Fruit fly (Drosophila melanogaster) whole organism, prepupa: ENCODE data around the gene CG44476.

ENCODE experiments used
- Blimp-1 ChIP-seq: fragments of 200-800 bp; sonication (Bioruptor generic); optimal IDR thresholded peaks from 3 replicates; lab custom pipeline; 2017; ENCODE audit warnings: missing biosample characterization, missing genetic modification characterization, mild to moderate bottlenecking, moderate library complexity, missing genetic modification reagents
- CG10631 ChIP-seq: fragments of 200-800 bp; sonication (Bioruptor generic); optimal IDR thresholded peaks from 2 replicates; lab custom pipeline; 2016; ENCODE audit warnings: missing biosample characterization, missing genetic modification characterization
- CG11294 ChIP-seq: fragments of 200-800 bp; sonication (Bioruptor generic); IDR thresholded peaks from 2 replicates; pipeline ENCODE4 v1.3.6; 2022; ENCODE audit warnings: missing biosample characterization, missing genetic modification characterization
- CG11902 ChIP-seq: fragments of 200-800 bp; sonication (Bioruptor generic); optimal IDR thresholded peaks from 3 replicates; lab custom pipeline; 2016; ENCODE audit warnings: missing biosample characterization, missing genetic modification characterization
- CG16779 ChIP-seq: fragments of 200-800 bp; sonication (Bioruptor generic); optimal IDR thresholded peaks from 3 replicates; lab custom pipeline; 2017; ENCODE audit warnings: missing biosample characterization, mild to moderate bottlenecking, missing genetic modification characterization
- CG31627 ChIP-seq: fragments of 200-800 bp; sonication (Bioruptor generic); optimal IDR thresholded peaks from 3 replicates; lab custom pipeline; 2016; ENCODE audit warnings: missing biosample characterization, missing genetic modification characterization
- CG34406 ChIP-seq: fragments of 200-800 bp; sonication (Bioruptor generic); optimal IDR thresholded peaks from 3 replicates; lab custom pipeline; 2016; ENCODE audit warnings: missing biosample characterization, missing genetic modification characterization
- CG3919 ChIP-seq: fragments of 200-800 bp; sonication (Bioruptor generic); optimal IDR thresholded peaks from 3 replicates; lab custom pipeline; 2016; ENCODE audit warnings: missing biosample characterization, missing genetic modification characterization
- CG6163 ChIP-seq: fragments of 200-800 bp; sonication (Bioruptor generic); IDR thresholded peaks from 3 replicates; pipeline ENCODE4 v1.3.6; 2022; ENCODE audit warnings: missing biosample characterization, missing genetic modification characterization
- CG6792 ChIP-seq: fragments of 200-800 bp; sonication (Bioruptor generic); optimal IDR thresholded peaks from 3 replicates; lab custom pipeline; 2016; ENCODE audit warnings: missing biosample characterization, missing genetic modification characterization
- CG6808 ChIP-seq: fragments of 200-800 bp; sonication (Bioruptor generic); optimal IDR thresholded peaks from 3 replicates; lab custom pipeline; 2017; ENCODE audit warnings: missing biosample characterization, missing genetic modification characterization, mild to moderate bottlenecking, moderate library complexity, missing genetic modification reagents
- CG7368 ChIP-seq: fragments of 200-800 bp; sonication (Bioruptor generic); optimal IDR thresholded peaks from 3 replicates; lab custom pipeline; 2016; ENCODE audit warnings: missing biosample characterization, missing genetic modification characterization
- CG8632 ChIP-seq: fragments of 200-800 bp; sonication (Bioruptor generic); optimal IDR thresholded peaks from 3 replicates; lab custom pipeline; 2016; ENCODE audit warnings: missing biosample characterization, missing genetic modification characterization
- CG9139 ChIP-seq: fragments of 200-800 bp; sonication (Bioruptor generic); optimal IDR thresholded peaks from 3 replicates; lab custom pipeline; 2017; ENCODE audit warnings: missing biosample characterization, mild to moderate bottlenecking, missing genetic modification characterization
- Eip75B ChIP-seq: fragments of 200-800 bp; sonication (Bioruptor generic); optimal IDR thresholded peaks from 3 replicates; lab custom pipeline; 2016; ENCODE audit warnings: missing biosample characterization, missing genetic modification characterization
- Ets21C ChIP-seq: fragments of 200-800 bp; sonication (Bioruptor generic); optimal IDR thresholded peaks from 3 replicates; lab custom pipeline; 2016; ENCODE audit warnings: missing biosample characterization, missing genetic modification characterization
- Ets96B ChIP-seq: fragments of 200-800 bp; optimal IDR thresholded peaks from 2 replicates; lab custom pipeline; 2019; ENCODE audit warnings: missing biosample characterization, mild to moderate bottlenecking, missing genetic modification characterization, moderate library complexity
- Hr39 ChIP-seq: fragments of 200-800 bp; sonication (Bioruptor generic); optimal IDR thresholded peaks from 2 replicates; lab custom pipeline; 2016; ENCODE audit warnings: missing biosample characterization, missing genetic modification characterization
- Lpt ChIP-seq: fragments of 200-800 bp; sonication (Bioruptor generic); optimal IDR thresholded peaks from 3 replicates; lab custom pipeline; 2016; ENCODE audit warnings: missing biosample characterization, missing genetic modification characterization
- Met ChIP-seq: fragments of 200-800 bp; sonication (Bioruptor generic); optimal IDR thresholded peaks from 3 replicates; lab custom pipeline; 2016; ENCODE audit warnings: missing biosample characterization, missing genetic modification characterization
- Sox15 ChIP-seq: fragments of 200-800 bp; sonication (Bioruptor generic); optimal IDR thresholded peaks from 3 replicates; lab custom pipeline; 2016; ENCODE audit warnings: missing biosample characterization, missing genetic modification characterization
- achi ChIP-seq: fragments of 200-800 bp; sonication (Bioruptor generic); optimal IDR thresholded peaks from 3 replicates; lab custom pipeline; 2016; ENCODE audit warnings: missing biosample characterization, missing genetic modification characterization
- cyc ChIP-seq: fragments of 200-800 bp; sonication (Bioruptor generic); optimal IDR thresholded peaks from 3 replicates; lab custom pipeline; 2016; ENCODE audit warnings: missing biosample characterization, missing genetic modification characterization
- dac ChIP-seq: fragments of 200-800 bp; sonication (Bioruptor generic); optimal IDR thresholded peaks from 2 replicates; lab custom pipeline; 2017; ENCODE audit warnings: missing biosample characterization, mild to moderate bottlenecking, missing genetic modification characterization
- eg ChIP-seq: fragments of 200-800 bp; sonication (Bioruptor generic); IDR thresholded peaks from 3 replicates; pipeline ENCODE4 v1.3.6; 2022; ENCODE audit warnings: missing biosample characterization, missing genetic modification characterization
- esn ChIP-seq: fragments of 200-800 bp; sonication (Bioruptor generic); optimal IDR thresholded peaks from 2 replicates; lab custom pipeline; 2016; ENCODE audit warnings: missing biosample characterization, mild to moderate bottlenecking, missing genetic modification characterization, moderate library complexity
- fd59A ChIP-seq: fragments of 200-800 bp; sonication (Bioruptor generic); optimal IDR thresholded peaks from 2 replicates; lab custom pipeline; 2017; ENCODE audit warnings: missing biosample characterization, mild to moderate bottlenecking, missing genetic modification characterization, missing genetic modification reagents
- fkh ChIP-seq: fragments of 200-800 bp; sonication (Bioruptor generic); optimal IDR thresholded peaks from 3 replicates; lab custom pipeline; 2017; ENCODE audit warnings: missing biosample characterization, mild to moderate bottlenecking, missing genetic modification characterization, moderate library complexity
- net ChIP-seq: fragments of 200-800 bp; sonication (Bioruptor generic); optimal IDR thresholded peaks from 3 replicates; lab custom pipeline; 2016; ENCODE audit warnings: missing biosample characterization, missing genetic modification characterization
- pdm3 ChIP-seq: fragments of 200-800 bp; sonication (Bioruptor generic); optimal IDR thresholded peaks from 3 replicates; lab custom pipeline; 2016; ENCODE audit warnings: missing biosample characterization, missing genetic modification characterization
- topi ChIP-seq: fragments of 200-800 bp; sonication (Bioruptor generic); optimal IDR thresholded peaks from 3 replicates; lab custom pipeline; 2016; ENCODE audit warnings: missing biosample characterization, missing genetic modification characterization

CG44476 gene

DNA sequence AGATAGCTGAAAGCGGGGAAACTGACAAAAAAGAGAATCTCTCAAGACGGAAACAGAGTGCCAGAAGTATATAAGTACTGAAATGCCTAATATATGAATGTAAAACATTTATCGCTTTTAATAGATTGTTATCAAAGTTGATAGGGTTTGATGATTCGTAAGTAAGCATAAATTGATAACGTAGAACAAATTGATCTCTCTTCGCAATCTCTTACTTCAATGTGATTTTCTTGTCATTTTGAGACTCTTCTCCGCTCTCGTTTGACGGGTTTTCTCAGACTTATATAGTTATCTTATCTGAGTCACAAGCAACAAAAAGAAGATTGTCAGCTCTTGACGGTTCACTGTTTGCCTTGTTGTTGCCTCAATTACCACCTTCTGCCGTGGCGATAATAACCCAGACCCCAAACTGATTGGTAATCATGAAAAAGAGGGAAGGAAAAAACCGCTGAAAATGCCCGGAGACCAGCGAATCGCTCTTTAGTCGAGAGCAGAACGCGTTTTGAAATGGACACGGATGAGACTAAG is 1.3 kb upstream of the CG44476 start, which contains the start of gene CG15152 (continued):
- no peak for TF ChIP-seq CG9139 (GFP tag; lab: Kevin White, UChicago)
- TF ChIP-seq pdm3 (GFP tag; lab: Kevin White, UChicago) = no peak

DNA sequence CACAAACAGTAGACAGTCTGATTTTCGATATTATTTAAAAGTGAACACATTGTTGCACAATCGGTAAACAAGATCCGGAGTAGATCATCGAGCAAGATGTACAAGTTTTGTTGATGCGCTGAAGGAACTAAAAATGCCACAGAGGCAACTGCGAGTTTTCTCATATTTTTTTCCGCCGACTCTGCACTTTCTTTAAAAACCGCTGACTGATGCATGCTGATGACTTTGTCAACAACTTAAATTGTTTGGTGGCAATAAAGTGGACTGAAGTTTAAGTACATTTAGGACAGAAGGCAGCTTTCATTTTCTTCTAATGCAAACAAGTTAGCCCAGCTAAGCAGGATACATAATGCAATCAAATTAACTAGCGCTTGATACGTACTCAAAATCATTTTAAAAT is 544 bp downstream of the CG44476 start:
- TF ChIP-seq topi (no peak), CG6792 (GFP tag; lab: Kevin White, UChicago) (no peak), achi (GFP tag; lab: Kevin White, UChicago) (no peak), pdm3 (GFP tag; lab: Kevin White, UChicago) (no peak), CG8632 (GFP tag; lab: Kevin White, UChicago) (no peak), CG3919 (GFP tag; lab: Kevin White, UChicago) (no peak)
- TF ChIP-seq, all 60 proteins: peak for 0

DNA sequence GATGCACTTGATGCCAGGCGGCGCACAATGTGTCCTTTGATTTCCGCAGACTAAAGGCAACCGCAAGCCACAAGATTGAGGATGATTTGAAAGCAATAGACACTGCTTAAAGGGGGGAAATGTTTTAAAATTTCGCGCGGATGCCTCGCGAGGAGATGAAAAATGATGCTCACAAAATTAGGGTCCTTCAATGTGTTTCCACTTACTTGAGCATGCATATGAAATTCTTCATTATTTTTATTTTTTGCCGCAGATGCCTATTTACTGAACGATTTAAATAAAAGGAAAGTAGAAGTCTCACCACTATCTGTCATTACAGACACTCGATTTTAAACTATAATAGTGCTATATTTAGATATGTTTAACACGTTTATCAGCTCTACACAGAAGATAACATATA is 16.7 kb downstream of the CG44476 start, which contains the start of gene Slc25A46b:
TSS of gene Slc25A46b (plus strand) at position 301 of the 400 bp plus-strand sequence.
- TF ChIP-seq CG3919 (GFP tag; lab: Kevin White, UChicago) (no peak), fd59A (no peak), Met (GFP tag; lab: Kevin White, UChicago) (no peak), cyc (no peak), Ets21C (GFP tag; lab: Kevin White, UChicago) (no peak), eg (GFP tag; lab: Robert Waterston, UW) (no peak), CG34406 (GFP tag; lab: Kevin White, UChicago) (no peak), Eip75B (GFP tag; lab: Kevin White, UChicago) (no peak), Ets96B (no peak), dac (GFP tag; lab: Kevin White, UChicago) (no peak), Lpt (GFP tag; lab: Kevin White, UChicago) (no peak), CG8632 (GFP tag; lab: Kevin White, UChicago) (no peak), CG6808 (GFP tag; lab: Kevin White, UChicago) (no peak), CG31627 (GFP tag; lab: Kevin White, UChicago) (no peak), CG7368 (GFP tag; lab: Kevin White, UChicago) (no peak), pdm3 (GFP tag; lab: Kevin White, UChicago) (no peak), Sox15 (GFP tag; lab: Kevin White, UChicago) (no peak), CG6163 (GFP tag; lab: Robert Waterston, UW) (no peak), Hr39 (no peak), net (no peak)

DNA sequence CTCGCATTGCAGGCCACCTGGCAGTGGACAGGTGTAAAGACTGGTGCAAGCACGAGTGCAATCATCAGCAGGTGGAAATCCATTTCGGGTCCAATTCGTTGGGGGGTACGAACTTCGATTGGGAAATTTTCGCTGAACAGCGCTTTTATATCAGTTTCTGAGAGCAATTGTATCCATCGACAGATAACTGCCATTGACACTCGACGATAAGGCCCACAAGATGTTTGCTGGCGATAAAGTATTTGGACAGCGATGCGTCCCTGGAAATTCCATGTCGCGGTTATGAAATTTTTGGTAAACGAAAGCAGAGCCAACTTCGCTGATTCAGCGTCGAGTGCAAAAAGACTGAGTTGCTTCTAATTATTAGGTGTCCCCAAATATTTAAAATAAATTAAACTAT is 20.8 kb downstream of the CG44476 start, which contains the start of gene CG15153:
TSS of gene CG15153 (minus strand) at position 101 of the 400 bp plus-strand sequence.
- TF ChIP-seq CG16779 (tag; lab: Kevin White, UChicago) (no peak), fkh (GFP tag; lab: Kevin White, UChicago) (no peak), Met (GFP tag; lab: Kevin White, UChicago) (no peak), CG6163 (GFP tag; lab: Robert Waterston, UW) (no peak), CG11294 (GFP tag; lab: Robert Waterston, UW) (no peak), CG7368 (GFP tag; lab: Kevin White, UChicago) (no peak), CG10631 (no peak), eg (GFP tag; lab: Robert Waterston, UW) (no peak)
- TF ChIP-seq, all 60 proteins: peak for 0

- TF ChIP-seq esn = no peak
Observed at dm6 chr2L:18091705-18092104, 21.3 kb downstream of the CG44476 start.

DNA sequence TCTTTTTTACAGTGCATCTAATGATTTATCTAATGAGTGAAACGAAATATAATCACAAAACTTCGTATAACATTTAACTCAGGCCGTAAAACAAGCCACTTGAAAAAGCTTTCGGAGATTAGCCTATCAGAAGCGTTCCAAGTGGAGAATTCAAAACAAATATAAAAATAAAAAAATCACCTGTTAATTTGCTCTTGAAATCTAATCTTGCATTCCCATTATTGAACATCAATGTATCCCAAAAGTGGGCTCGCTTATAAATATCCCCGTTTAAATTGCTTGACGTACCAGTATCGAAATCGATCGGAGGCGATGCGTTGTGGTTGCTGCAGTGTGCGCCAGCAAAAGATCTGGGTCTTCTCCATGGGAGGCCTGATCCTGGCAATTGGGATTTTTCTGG is 29.0 kb downstream of the CG44476 start, which contains the start of gene CG31741:
TSS of gene CG31741 (plus strand) at position 301 of the 400 bp plus-strand sequence.
- TF ChIP-seq CG6792 (GFP tag; lab: Kevin White, UChicago) (no peak), CG11902 (GFP tag; lab: Kevin White, UChicago) (no peak), CG16779 (tag; lab: Kevin White, UChicago) (no peak), Blimp-1 (GFP tag; lab: Kevin White, UChicago) (no peak), CG7368 (GFP tag; lab: Kevin White, UChicago) (no peak), Hr39 (no peak), eg (GFP tag; lab: Robert Waterston, UW) (no peak)
- TF ChIP-seq, all 60 proteins: peak for 0
